Worm (Caenorhabditis elegans): ENCODE results near the gene col-150.

The col-150 gene

DNA sequence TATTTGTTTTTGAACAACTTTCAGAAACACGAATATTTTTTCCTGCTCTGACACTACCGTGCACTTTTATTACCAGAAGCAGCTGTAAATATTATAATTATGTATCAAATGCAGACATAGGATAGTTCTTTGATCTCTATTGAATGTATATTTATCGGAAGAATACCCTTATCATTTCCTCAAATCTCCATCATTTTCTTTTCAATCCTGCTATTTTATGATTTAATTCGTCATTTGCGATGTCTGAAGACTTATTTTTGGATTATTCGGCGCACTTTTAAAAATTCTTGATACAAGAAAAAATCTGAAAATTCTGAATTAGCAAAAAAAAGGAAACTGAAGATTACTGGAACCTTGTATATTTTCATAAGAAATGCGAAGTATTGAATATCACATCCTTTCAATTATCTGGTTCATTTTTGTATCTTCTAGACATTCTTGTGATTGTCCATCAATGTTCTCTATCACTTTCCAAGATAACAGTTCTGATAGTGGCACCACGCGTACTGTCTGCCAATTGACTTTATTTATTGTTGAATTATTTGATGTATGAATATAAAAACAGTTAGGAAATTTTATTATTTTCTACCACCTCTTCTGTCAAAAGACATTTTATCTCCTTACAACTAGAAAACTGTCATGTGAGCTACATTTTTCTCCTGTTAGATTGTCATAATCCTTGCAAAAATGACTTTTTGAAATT is 50.3 kb downstream of the col-150 start (continued):
- no peak for TF ChIP-seq mep-1 (tag; optimal IDR thresholded peaks at IDR 0.05)
- TF ChIP-seq nhr-76 (tag; optimal IDR thresholded peaks at IDR 0.05) = no peak
- TF ChIP-seq nhr-11 (tag; optimal IDR thresholded peaks at IDR 0.05) = no peak
- no peak for TF ChIP-seq dpl-1 (GFP tag; optimal IDR thresholded peaks at IDR 0.05)
- TF ChIP-seq dve-1 (tag; optimal IDR thresholded peaks at IDR 0.05; ENCODE audit: insufficient read depth) = peak; percentile 57
- no peak for TF ChIP-seq lsy-2 (tag; optimal IDR thresholded peaks at IDR 0.05)
- no peak for TF ChIP-seq hmg-1.1 (GFP tag; IDR thresholded peaks at IDR 0.05)
- TF ChIP-seq zfp-2 (tag; optimal IDR thresholded peaks at IDR 0.05) = no peak
- TF ChIP-seq F37D6.2 (tag; optimal IDR thresholded peaks at IDR 0.05) = no peak
- no peak for TF ChIP-seq saeg-2 (GFP tag; IDR thresholded peaks at IDR 0.05)
- no peak for TF ChIP-seq mes-2 (tag; optimal IDR thresholded peaks at IDR 0.05; ENCODE audit: poor library complexity, severe bottlenecking)
- no peak for TF ChIP-seq nhr-41 (GFP tag; IDR thresholded peaks at IDR 0.05)
- peak; percentile 34 for TF ChIP-seq hlh-11 (tag; optimal IDR thresholded peaks at IDR 0.05)
- TF ChIP-seq lim-7 (GFP tag; IDR thresholded peaks at IDR 0.05) = no peak
- TF ChIP-seq jun-1 (tag; optimal IDR thresholded peaks at IDR 0.05) = no peak
- TF ChIP-seq dmd-9 (GFP tag; IDR thresholded peaks at IDR 0.05) = no peak
- TF ChIP-seq ztf-7 (tag; optimal IDR thresholded peaks at IDR 0.05) = no peak
- no peak for TF ChIP-seq set-16 (GFP tag; IDR thresholded peaks at IDR 0.05)
- no peak for TF ChIP-seq ceh-32 (tag; optimal IDR thresholded peaks at IDR 0.05; ENCODE audit: poor library complexity)
- peak; percentile 86 for TF ChIP-seq php-3 (GFP tag; IDR thresholded peaks at IDR 0.05)
- TF ChIP-seq sdz-12 (GFP tag; optimal IDR thresholded peaks at IDR 0.05) = no peak
- no peak for TF ChIP-seq spr-3 (GFP tag; optimal IDR thresholded peaks at IDR 0.05)
- TF ChIP-seq nhr-237 (tag; optimal IDR thresholded peaks at IDR 0.05) = no peak
- no peak for TF ChIP-seq F49E8.2 (tag; optimal IDR thresholded peaks at IDR 0.05; ENCODE audit: borderline replicate concordance)
- no peak for TF ChIP-seq zip-11 (GFP tag; IDR thresholded peaks at IDR 0.05)
- TF ChIP-seq mdl-1 (tag; optimal IDR thresholded peaks at IDR 0.05) = peak in 1 of 2 experiments; percentile 5

All from whole organism, L4 larva.